Worm (Caenorhabditis elegans): ENCODE measurements around the gene F32D8.1.

DNA sequence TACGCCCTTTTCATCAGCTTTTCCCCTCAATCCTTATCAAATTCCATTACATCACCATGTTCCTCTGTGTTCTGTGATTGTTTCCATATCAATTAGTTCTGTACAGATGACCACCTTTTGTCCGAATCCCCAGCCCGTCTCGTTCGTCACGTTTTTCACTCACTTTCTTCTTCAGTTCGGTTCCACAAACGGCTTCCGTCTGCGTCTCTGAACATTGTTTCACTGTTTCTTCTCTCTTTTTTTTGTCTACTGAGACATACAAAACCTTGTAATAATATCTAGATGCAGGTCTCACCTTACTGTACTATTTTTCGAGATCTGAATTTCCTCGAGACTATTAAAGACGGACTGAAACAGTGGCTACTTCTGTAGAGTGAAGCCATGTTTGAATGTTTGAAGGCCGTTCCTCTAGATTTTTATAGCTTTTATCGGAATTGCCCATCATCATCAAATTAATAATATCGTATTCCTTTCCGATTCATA lies 5.8 kb downstream of the F32D8.1 start, which contains the start of gene F32D8.3:
- TF ChIP-seq him-1 (tag; optimal IDR thresholded peaks at IDR 0.05) (no peak), W03F9.2 (tag; optimal IDR thresholded peaks at IDR 0.05) (no peak), dao-5 (tag; optimal IDR thresholded peaks at IDR 0.05) (no peak)
